Worm (Caenorhabditis elegans): ENCODE results near the gene T16G1.2.
A peak's percentile ranks its signal among the peaks of the same experiment; 100 is the strongest.

T16G1.2 gene

ce11 chrV:12896850-12897249 is 32.4 kb upstream of the T16G1.2 start:
- TF ChIP-seq unc-86 (tag; optimal IDR thresholded peaks at IDR 0.05) (no peak), unc-55 (GFP tag; optimal IDR thresholded peaks at IDR 0.05) (peak; percentile 47), ama-1 (optimal IDR thresholded peaks at IDR 0.05) (no peak), hlh-13 (GFP tag; optimal IDR thresholded peaks at IDR 0.05) (no peak)

- no peak for TF ChIP-seq C38D4.7 (GFP tag; optimal IDR thresholded peaks at IDR 0.05)
- TF ChIP-seq T23F11.4 (GFP tag; optimal IDR thresholded peaks at IDR 0.05) = no peak
- TF ChIP-seq pax-1 (tag; optimal IDR thresholded peaks at IDR 0.05) = peak; percentile 55
- no peak for TF ChIP-seq ceh-14 (tag; optimal IDR thresholded peaks at IDR 0.05)
- no peak for TF ChIP-seq npax-4 (tag; optimal IDR thresholded peaks at IDR 0.05)
- peak; percentile 92 for TF ChIP-seq unc-42 (tag; optimal IDR thresholded peaks at IDR 0.05)
- TF ChIP-seq ceh-6 (GFP tag; optimal IDR thresholded peaks at IDR 0.05) = no peak
- TF ChIP-seq hlh-6 (tag; optimal IDR thresholded peaks at IDR 0.05) = no peak
- no peak for TF ChIP-seq ceh-2 (tag; optimal IDR thresholded peaks at IDR 0.05)
- TF ChIP-seq C08G9.2 (tag; optimal IDR thresholded peaks at IDR 0.05) = no peak
- TF ChIP-seq tbx-2 (tag; optimal IDR thresholded peaks at IDR 0.05) = peak; percentile 27
- no peak for TF ChIP-seq ztf-16 (tag; optimal IDR thresholded peaks at IDR 0.05)
- TF ChIP-seq fkh-10 (GFP tag; optimal IDR thresholded peaks at IDR 0.05) = no peak
- no peak for TF ChIP-seq nfya-1 (tag; optimal IDR thresholded peaks at IDR 0.05)
- no peak for TF ChIP-seq ceh-45 (GFP tag; IDR thresholded peaks at IDR 0.05)
- no peak for TF ChIP-seq dve-1 (tag; optimal IDR thresholded peaks at IDR 0.05)
- TF ChIP-seq fax-1 (tag; optimal IDR thresholded peaks at IDR 0.05) = no peak
- no peak for TF ChIP-seq pha-4 (tag; optimal IDR thresholded peaks at IDR 0.05)
- TF ChIP-seq ceh-22 (tag; optimal IDR thresholded peaks at IDR 0.05) = no peak
- no peak for TF ChIP-seq ceh-48 (tag; optimal IDR thresholded peaks at IDR 0.05)
- no peak for TF ChIP-seq mec-3 (tag; optimal IDR thresholded peaks at IDR 0.05; ENCODE audit: borderline replicate concordance)
- no peak for TF ChIP-seq hlh-30 (tag; optimal IDR thresholded peaks at IDR 0.05; ENCODE audit: insufficient read depth)
- no peak for TF ChIP-seq K02D7.2 (tag; optimal IDR thresholded peaks at IDR 0.05)
- TF ChIP-seq nhr-232 (tag; optimal IDR thresholded peaks at IDR 0.05) = no peak
- no peak for TF ChIP-seq hlh-13 (GFP tag; optimal IDR thresholded peaks at IDR 0.05)
- no peak for TF ChIP-seq lin-11 (tag; optimal IDR thresholded peaks at IDR 0.05)
- no peak for TF ChIP-seq gmeb-2 (tag; optimal IDR thresholded peaks at IDR 0.05)
- TF ChIP-seq ceh-31 (tag; optimal IDR thresholded peaks at IDR 0.05) = peak; percentile 64
- no peak for TF ChIP-seq F13H6.1 (tag; optimal IDR thresholded peaks at IDR 0.05)
- no peak for TF ChIP-seq ceh-24 (tag; optimal IDR thresholded peaks at IDR 0.05)
- TF ChIP-seq ceh-9 (tag; optimal IDR thresholded peaks at IDR 0.05) = no peak
- TF ChIP-seq unc-3 (GFP tag; conservative IDR thresholded peaks at IDR 0.05) = no peak
- TF ChIP-seq unc-3 (tag; optimal IDR thresholded peaks at IDR 0.05) = no peak
Observed at ce11 chrV:12897338-12897737, 31.9 kb upstream of the T16G1.2 start.

- no peak for TF ChIP-seq Y22D7AL.16 (tag; optimal IDR thresholded peaks at IDR 0.05)
- no peak for TF ChIP-seq hlh-8 (tag; optimal IDR thresholded peaks at IDR 0.05)
- TF ChIP-seq pat-9 (tag; optimal IDR thresholded peaks at IDR 0.05) = no peak
- no peak for TF ChIP-seq dve-1 (tag; optimal IDR thresholded peaks at IDR 0.05)
- no peak for TF ChIP-seq elt-2 (tag; optimal IDR thresholded peaks at IDR 0.05)
- TF ChIP-seq madf-2 (tag; optimal IDR thresholded peaks at IDR 0.05) = no peak
- no peak for TF ChIP-seq ceh-48 (tag; optimal IDR thresholded peaks at IDR 0.05)
- TF ChIP-seq ceh-34 (tag; optimal IDR thresholded peaks at IDR 0.05) = peak; percentile 47
- no peak for TF ChIP-seq ceh-22 (tag; optimal IDR thresholded peaks at IDR 0.05)
- no peak for TF ChIP-seq unc-3 (GFP tag; conservative IDR thresholded peaks at IDR 0.05)
- no peak for TF ChIP-seq unc-3 (tag; optimal IDR thresholded peaks at IDR 0.05)
- TF ChIP-seq pag-3 (tag; optimal IDR thresholded peaks at IDR 0.05; ENCODE audit: borderline replicate concordance) = no peak
- peak; percentile 40 for TF ChIP-seq ceh-19 (GFP tag; optimal IDR thresholded peaks at IDR 0.05)
- TF ChIP-seq unc-86 (tag; optimal IDR thresholded peaks at IDR 0.05) = no peak
- no peak for TF ChIP-seq ceh-30 (tag; optimal IDR thresholded peaks at IDR 0.05)
Observed at ce11 chrV:12898583-12899232, 30.6 kb upstream of the T16G1.2 start.

Measured in whole organism, late embryonic.